Fruit fly (Drosophila melanogaster): ENCODE results near the gene AsnRS.
A peak's percentile ranks its signal among the peaks of the same experiment; 100 is the strongest.

DNA sequence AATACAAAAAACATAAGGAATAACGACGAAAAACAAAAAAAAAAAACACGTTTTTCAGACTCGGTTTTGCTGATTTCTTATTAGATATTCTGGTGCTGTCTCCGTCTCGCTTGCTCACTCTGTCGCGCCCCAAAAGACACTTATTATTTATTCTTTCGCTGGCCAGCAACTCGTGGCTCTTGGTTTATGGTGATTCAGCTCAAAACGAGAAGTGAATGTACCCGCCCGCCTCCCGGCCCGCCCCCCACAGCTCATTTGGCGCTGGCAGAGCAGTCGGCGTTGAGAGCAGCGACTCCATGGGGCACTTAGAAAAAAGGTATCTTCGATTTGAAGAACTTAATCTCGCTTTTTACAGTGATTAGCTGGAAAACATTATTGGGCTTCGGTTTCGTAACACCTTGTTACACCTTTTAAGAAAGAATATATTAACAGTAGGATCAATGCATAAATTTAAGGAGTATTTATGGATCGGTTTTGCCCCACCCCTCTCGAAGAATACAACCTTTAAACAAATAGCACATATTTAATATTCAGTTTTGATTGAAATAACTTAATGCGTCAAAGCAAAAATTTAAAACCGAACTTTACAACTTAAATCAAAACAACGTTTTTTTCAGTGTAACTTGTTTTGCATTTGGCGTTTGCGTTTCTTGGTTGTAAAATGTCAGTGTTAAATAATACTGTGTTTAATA lies 9.8 kb upstream of the AsnRS start:
- TF ChIP-seq rn (GFP tag; IDR thresholded peaks at IDR 0.05), result peak; percentile 56
- peak; percentile 28 for TF ChIP-seq gl (tag; optimal IDR thresholded peaks at IDR 0.05)
- peak; percentile 72 for TF ChIP-seq CG34367 (tag; optimal IDR thresholded peaks at IDR 0.05)
- no peak for TF ChIP-seq EcR (GFP tag; optimal IDR thresholded peaks at IDR 0.05)
- peak; percentile 75 for TF ChIP-seq Pif1B (GFP tag; optimal IDR thresholded peaks at IDR 0.05)
- peak; percentile 80 for TF ChIP-seq CG8159 (tag; optimal IDR thresholded peaks at IDR 0.05)
- TF ChIP-seq CG4496 (GFP tag; IDR thresholded peaks at IDR 0.05), result peak; percentile 85
- peak; percentile 81 for TF ChIP-seq CG17806 (tag; optimal IDR thresholded peaks at IDR 0.05)
- peak; percentile 88 for TF ChIP-seq Snoo (tag; optimal IDR thresholded peaks at IDR 0.05)
- peak; percentile 86 for TF ChIP-seq CG9948 (tag; optimal IDR thresholded peaks at IDR 0.05)
- TF ChIP-seq CG15710 (tag; optimal IDR thresholded peaks at IDR 0.05), result peak; percentile 56
- no peak for TF ChIP-seq CG13204 (GFP tag; optimal IDR thresholded peaks at IDR 0.05)
